Fruit fly (Drosophila melanogaster): ENCODE results near the gene bero.

bero gene

dm6 chr2L:20896681-20897341 lies 38.3 kb downstream of the bero start:
- TF ChIP-seq Sin3A (optimal IDR thresholded peaks at IDR 0.05) (no peak), psq (optimal IDR thresholded peaks at IDR 0.05) (no peak), ttk (optimal IDR thresholded peaks at IDR 0.05) (no peak), insv (optimal IDR thresholded peaks at IDR 0.05) (no peak), Myc (optimal IDR thresholded peaks at IDR 0.05) (no peak), h (optimal IDR thresholded peaks at IDR 0.05) (no peak)

dm6 chr2L:20898478-20899075 lies 40.1 kb downstream of the bero start:
- no peak for TF ChIP-seq Myc (optimal IDR thresholded peaks at IDR 0.05)

DNA sequence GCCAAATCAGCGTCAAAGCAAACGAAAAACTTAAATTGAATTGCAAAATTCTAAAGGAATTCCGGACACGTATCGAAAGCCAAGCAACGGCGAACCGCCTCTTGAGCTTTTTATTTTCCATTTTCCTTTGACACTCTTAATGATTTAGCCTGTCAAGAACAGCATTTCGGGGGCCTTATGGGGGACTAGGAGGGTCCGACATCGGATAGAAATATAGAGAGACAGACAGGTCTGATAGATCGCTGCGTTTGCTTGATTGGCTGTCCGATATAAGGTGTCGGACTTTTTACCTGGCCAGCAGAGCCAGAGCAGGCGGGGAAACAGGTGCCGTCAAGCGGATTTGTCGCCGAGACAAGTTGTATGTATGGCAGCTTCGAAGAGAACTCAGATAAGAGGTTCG lies 45.8 kb downstream of the bero start:
- TF ChIP-seq ttk (optimal IDR thresholded peaks at IDR 0.05), result no peak
- TF ChIP-seq insv (optimal IDR thresholded peaks at IDR 0.05), result no peak
- no peak for TF ChIP-seq Myc (optimal IDR thresholded peaks at IDR 0.05)
- no peak for TF ChIP-seq Sin3A (optimal IDR thresholded peaks at IDR 0.05)
- TF ChIP-seq h (optimal IDR thresholded peaks at IDR 0.05), result no peak
- no peak for TF ChIP-seq psq (optimal IDR thresholded peaks at IDR 0.05)

dm6 chr2L:20905025-20905424 lies 46.5 kb downstream of the bero start:
- TF ChIP-seq insv (optimal IDR thresholded peaks at IDR 0.05), result no peak
- no peak for TF ChIP-seq h (optimal IDR thresholded peaks at IDR 0.05)
- TF ChIP-seq psq (optimal IDR thresholded peaks at IDR 0.05), result no peak
- TF ChIP-seq ttk (optimal IDR thresholded peaks at IDR 0.05), result no peak
- no peak for TF ChIP-seq Sin3A (optimal IDR thresholded peaks at IDR 0.05)
- TF ChIP-seq Myc (optimal IDR thresholded peaks at IDR 0.05), result no peak

- TF ChIP-seq insv (optimal IDR thresholded peaks at IDR 0.05) (no peak), Myc (optimal IDR thresholded peaks at IDR 0.05) (no peak), Sin3A (optimal IDR thresholded peaks at IDR 0.05) (no peak), h (optimal IDR thresholded peaks at IDR 0.05) (no peak), psq (optimal IDR thresholded peaks at IDR 0.05) (no peak), ttk (optimal IDR thresholded peaks at IDR 0.05) (no peak)
These were observed 49.6 kb downstream of the bero start for dm6 chr2L:20907995-20908654.

DNA sequence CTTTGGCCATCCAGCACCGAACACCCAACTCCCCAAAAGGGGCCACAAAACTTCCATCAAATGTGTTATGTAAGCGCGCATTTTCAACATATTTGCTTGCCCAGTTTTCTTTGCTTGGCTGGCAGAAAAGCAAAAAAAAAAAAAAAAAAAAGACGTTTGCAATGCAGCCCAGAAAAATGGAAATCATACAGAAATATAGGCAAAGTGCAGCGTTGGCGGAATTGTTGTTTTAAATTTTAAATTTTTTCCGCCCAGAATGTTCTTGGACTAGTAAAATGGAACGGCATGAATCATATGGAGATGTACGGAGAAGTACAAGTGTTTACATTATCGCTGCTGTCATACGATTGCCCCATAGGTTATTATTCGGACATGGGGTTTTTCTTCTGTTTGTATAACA lies 50.8 kb downstream of the bero start:
- TF ChIP-seq h (optimal IDR thresholded peaks at IDR 0.05), result no peak
- no peak for TF ChIP-seq insv (optimal IDR thresholded peaks at IDR 0.05)
- no peak for TF ChIP-seq ttk (optimal IDR thresholded peaks at IDR 0.05)
- no peak for TF ChIP-seq psq (optimal IDR thresholded peaks at IDR 0.05)
- TF ChIP-seq Myc (optimal IDR thresholded peaks at IDR 0.05), result no peak
- no peak for TF ChIP-seq Sin3A (optimal IDR thresholded peaks at IDR 0.05)

Data from Kc167 (cell line).